Fruit fly (Drosophila melanogaster) whole organism, embryonic: ENCODE results near the gene cv-c.

Source experiments
- Awh ChIP-seq: fragments of 200-800 bp; sonication (Bioruptor generic); IDR thresholded peaks from 2 replicates; pipeline ENCODE4, ENCODE4 v1.3.6; 2022; ENCODE audit warnings: missing biosample characterization, missing genetic modification characterization
- Bdp1 ChIP-seq: fragments of 200-800 bp; sonication (Bioruptor generic); optimal IDR thresholded peaks from 3 replicates; lab custom pipeline; 2016; ENCODE audit warnings: missing biosample characterization, missing genetic modification characterization
- Bteb2 ChIP-seq: fragments of 200-800 bp; sonication (Bioruptor generic); optimal IDR thresholded peaks from 2 replicates; lab custom pipeline; 2016; ENCODE audit warnings: missing biosample characterization, missing genetic modification characterization
- CG10543 ChIP-seq: fragments of 200-800 bp; sonication (Bioruptor generic); optimal IDR thresholded peaks from 3 replicates; lab custom pipeline; 2017; ENCODE audit warnings: missing biosample characterization, mild to moderate bottlenecking, missing genetic modification characterization, moderate library complexity
- CG10565 ChIP-seq: fragments of 200-800 bp; sonication (Bioruptor generic); optimal IDR thresholded peaks from 3 replicates; lab custom pipeline; 2016; ENCODE audit warnings: missing biosample characterization, mild to moderate bottlenecking, missing genetic modification characterization
- CG11504 ChIP-seq: fragments of 200-800 bp; sonication (Bioruptor generic); optimal IDR thresholded peaks from 3 replicates; lab custom pipeline; 2019; ENCODE audit warnings: missing biosample characterization, mild to moderate bottlenecking, missing genetic modification characterization, moderate library complexity
- CG12071 ChIP-seq: fragments of 200-800 bp; sonication (Bioruptor generic); optimal IDR thresholded peaks from 3 replicates; lab custom pipeline; 2018; ENCODE audit warnings: missing biosample characterization, mild to moderate bottlenecking, missing genetic modification characterization
- CG12219 ChIP-seq: fragments of 200-800 bp; sonication (Bioruptor generic); optimal IDR thresholded peaks from 3 replicates; lab custom pipeline; 2018; ENCODE audit warnings: missing biosample characterization, mild to moderate bottlenecking, missing genetic modification characterization
- CG12769 ChIP-seq: fragments of 200-800 bp; sonication (Bioruptor generic); optimal IDR thresholded peaks from 2 replicates; lab custom pipeline; 2019; ENCODE audit warnings: missing biosample characterization, mild to moderate bottlenecking, missing genetic modification characterization, moderate library complexity
- CG14014 ChIP-seq: fragments of 200-800 bp; sonication (Bioruptor generic); IDR thresholded peaks from 2 replicates; pipeline ENCODE4 v1.3.6; 2022; ENCODE audit warnings: missing biosample characterization, missing genetic modification characterization
- CG14710 ChIP-seq: fragments of 200-800 bp; sonication (Bioruptor generic); optimal IDR thresholded peaks from 3 replicates; lab custom pipeline; 2019; ENCODE audit warnings: missing biosample characterization, mild to moderate bottlenecking, missing genetic modification characterization, moderate library complexity
- CG14860 ChIP-seq: fragments of 200-800 bp; sonication (Bioruptor generic); IDR thresholded peaks from 3 replicates; pipeline ENCODE4 v1.3.6; 2022; ENCODE audit warnings: missing biosample characterization, missing genetic modification characterization; ENCODE audit not compliant: partially characterized antibody
- CG15073 ChIP-seq: fragments of 200-800 bp; sonication (Bioruptor generic); optimal IDR thresholded peaks from 2 replicates; lab custom pipeline; 2016; ENCODE audit warnings: missing biosample characterization, missing genetic modification characterization
- CG1792 ChIP-seq: fragments of 200-800 bp; sonication (Bioruptor generic); optimal IDR thresholded peaks from 2 replicates; lab custom pipeline; 2016; ENCODE audit warnings: missing biosample characterization, missing genetic modification characterization
- CG18619 ChIP-seq: fragments of 200-800 bp; sonication (Bioruptor generic); optimal IDR thresholded peaks from 3 replicates; lab custom pipeline; 2017; ENCODE audit warnings: missing biosample characterization, mild to moderate bottlenecking, missing genetic modification characterization
- CG31365 ChIP-seq: fragments of 200-800 bp; sonication (Bioruptor generic); optimal IDR thresholded peaks from 2 replicates; lab custom pipeline; 2018; ENCODE audit warnings: missing biosample characterization, mild to moderate bottlenecking, missing genetic modification characterization
- CG4707 ChIP-seq: fragments of 200-800 bp; sonication (Bioruptor generic); optimal IDR thresholded peaks from 2 replicates; lab custom pipeline; 2018; ENCODE audit warnings: missing biosample characterization, mild to moderate bottlenecking, missing genetic modification characterization, moderate library complexity
- CG4730 ChIP-seq: fragments of 200-800 bp; sonication (Bioruptor generic); IDR thresholded peaks from 2 replicates; pipeline ENCODE4 v1.3.6; 2022; ENCODE audit warnings: missing biosample characterization, missing genetic modification characterization
- CG6654 ChIP-seq: fragments of 200-800 bp; sonication (Bioruptor generic); optimal IDR thresholded peaks from 2 replicates; lab custom pipeline; 2017; ENCODE audit warnings: missing biosample characterization, mild to moderate bottlenecking, missing genetic modification characterization
- CG7745 ChIP-seq: fragments of 200-800 bp; sonication (Bioruptor generic); optimal IDR thresholded peaks from 2 replicates; lab custom pipeline; 2018; ENCODE audit warnings: missing biosample characterization, mild to moderate bottlenecking, missing genetic modification characterization, moderate library complexity
- CG7987 ChIP-seq: fragments of 200-800 bp; sonication (Bioruptor generic); optimal IDR thresholded peaks from 2 replicates; lab custom pipeline; 2018; ENCODE audit warnings: missing biosample characterization, mild to moderate bottlenecking, missing genetic modification characterization, moderate library complexity
- CG8290 ChIP-seq, 3 experiments: fragments of 200-800 bp; sonication (Bioruptor generic); optimal IDR thresholded peaks; 2 replicates each; lab custom pipeline; 2016 to 2019; ENCODE audit warnings: missing biosample characterization in 3 of 3, missing genetic modification characterization in 3 of 3, mild to moderate bottlenecking in 2 of 3, moderate library complexity in 1 of 3
- CG8359 ChIP-seq: fragments of 200-800 bp; sonication (Bioruptor generic); optimal IDR thresholded peaks from 2 replicates; lab custom pipeline; 2017; ENCODE audit warnings: missing biosample characterization, mild to moderate bottlenecking, missing genetic modification characterization, borderline replicate concordance
- Dbx ChIP-seq: fragments of 200-800 bp; sonication (Bioruptor generic); IDR thresholded peaks from 3 replicates; pipeline ENCODE4 v1.3.6; 2022; ENCODE audit warnings: missing biosample characterization, missing genetic modification characterization
- Dfd ChIP-seq, 2 experiments: fragments of >200 bp; optimal IDR thresholded peaks; 2 replicates each; lab custom pipeline; 2017; ENCODE audit warnings: missing biosample characterization in 2 of 2, missing genetic modification characterization in 2 of 2
- Dll ChIP-seq: fragments of 200-800 bp; sonication (Bioruptor generic); IDR thresholded peaks from 4 replicates; pipeline ENCODE4 v1.3.6; 2022; ENCODE audit warnings: missing biosample characterization, missing genetic modification characterization; ENCODE audit not compliant: partially characterized antibody
- Doc2 ChIP-seq: fragments of 200-800 bp; sonication (Bioruptor generic); IDR thresholded peaks from 2 replicates; pipeline ENCODE4 v1.3.6; 2022; ENCODE audit warnings: missing biosample characterization, missing genetic modification characterization
- Hr78 ChIP-seq, 2 experiments: fragments of 200-800 bp in 1 of 2; fragments of >200 bp in 1 of 2; sonication (Bioruptor generic) in 1 of 2; optimal IDR thresholded peaks; 2 replicates each; lab custom pipeline; 2017 to 2019; ENCODE audit warnings: missing biosample characterization in 2 of 2, missing genetic modification characterization in 2 of 2, mild to moderate bottlenecking in 1 of 2, moderate library complexity in 1 of 2
- Lpt ChIP-seq: fragments of >200 bp; optimal IDR thresholded peaks from 2 replicates; lab custom pipeline; 2018; ENCODE audit warnings: missing biosample characterization, missing genetic modification characterization
- NC2α ChIP-seq: fragments of 200-800 bp; sonication (Bioruptor generic); optimal IDR thresholded peaks from 2 replicates; lab custom pipeline; 2016; ENCODE audit warnings: missing biosample characterization, missing genetic modification characterization
- Ravus ChIP-seq: fragments of 200-800 bp; sonication (Bioruptor generic); IDR thresholded peaks from 2 replicates; pipeline ENCODE4 v1.3.6; 2022; ENCODE audit warnings: missing biosample characterization, missing genetic modification characterization
- abd-A ChIP-seq: fragments of 200-800 bp; sonication (Bioruptor generic); optimal IDR thresholded peaks from 3 replicates; lab custom pipeline; 2019; ENCODE audit warnings: missing biosample characterization, mild to moderate bottlenecking, missing genetic modification characterization, moderate library complexity
- cad ChIP-seq: fragments of >200 bp; optimal IDR thresholded peaks from 2 replicates; lab custom pipeline; 2017; ENCODE audit warnings: missing biosample characterization, missing genetic modification characterization
- chinmo ChIP-seq: fragments of 200-800 bp; sonication (Bioruptor generic); IDR thresholded peaks from 4 replicates; pipeline ENCODE4 v1.3.6; 2022; ENCODE audit warnings: missing biosample characterization, missing genetic modification characterization; ENCODE audit not compliant: partially characterized antibody
- crc ChIP-seq: fragments of 200-800 bp; sonication (Bioruptor generic); optimal IDR thresholded peaks from 2 replicates; lab custom pipeline; 2016; ENCODE audit warnings: missing biosample characterization, missing genetic modification characterization
- croc ChIP-seq: fragments of 200-800 bp; sonication (Bioruptor generic); conservative IDR thresholded peaks from 3 replicates; pipeline ENCODE4 v1.3.6; 2022; ENCODE audit warnings: missing biosample characterization, missing genetic modification characterization
- crp ChIP-seq, 2 experiments: fragments of 200-800 bp; sonication (Bioruptor generic); optimal IDR thresholded peaks; 2 replicates in 1 of 2; 3 replicates in 1 of 2; lab custom pipeline; 2017; ENCODE audit warnings: missing biosample characterization in 2 of 2, missing genetic modification characterization in 2 of 2, mild to moderate bottlenecking in 1 of 2, moderate library complexity in 1 of 2
- dysf ChIP-seq: fragments of 200-800 bp; sonication (Bioruptor generic); IDR thresholded peaks from 3 replicates; pipeline ENCODE4 v1.3.6; 2022; ENCODE audit warnings: missing biosample characterization, missing genetic modification characterization
- h ChIP-seq: fragments of >200 bp; optimal IDR thresholded peaks from 2 replicates; lab custom pipeline; 2017
- hbn ChIP-seq: fragments of 200-800 bp; sonication (Bioruptor generic); IDR thresholded peaks from 2 replicates; pipeline ENCODE4 v1.3.6; 2022; ENCODE audit warnings: missing biosample characterization, missing genetic modification characterization; ENCODE audit not compliant: partially characterized antibody
- klu ChIP-seq: fragments of 200-800 bp; sonication (Bioruptor generic); IDR thresholded peaks from 2 replicates; pipeline ENCODE4 v1.3.6; 2022; ENCODE audit warnings: missing biosample characterization, missing genetic modification characterization
- pan ChIP-seq, 4 experiments: fragments of >200 bp in 3 of 4; fragments of 200-800 bp in 1 of 4; sonication (Bioruptor generic) in 1 of 4; optimal IDR thresholded peaks in 3 of 4; IDR thresholded peaks in 1 of 4; 2 replicates each; pipeline versions ENCODE4 v1.3.6 to Lab custom; 2017 to 2022; ENCODE audit warnings: missing biosample characterization in 2 of 4, missing genetic modification characterization in 2 of 4, mixed read lengths in 1 of 4
- pum ChIP-seq: fragments of 200-800 bp; sonication (Bioruptor generic); optimal IDR thresholded peaks from 2 replicates; lab custom pipeline; 2016; ENCODE audit warnings: missing biosample characterization, missing genetic modification characterization
- salm ChIP-seq: fragments of 200-800 bp; sonication (Bioruptor generic); optimal IDR thresholded peaks from 2 replicates; lab custom pipeline; 2018; ENCODE audit warnings: missing biosample characterization, mild to moderate bottlenecking, missing genetic modification characterization
- sd ChIP-seq: fragments of 200-800 bp; sonication (Bioruptor generic); optimal IDR thresholded peaks from 3 replicates; lab custom pipeline; 2018; ENCODE audit warnings: missing biosample characterization, mild to moderate bottlenecking, missing genetic modification characterization, moderate library complexity
- so ChIP-seq: fragments of 200-800 bp; sonication (Bioruptor generic); IDR thresholded peaks from 3 replicates; pipeline ENCODE4 v1.3.6; 2022; ENCODE audit warnings: missing biosample characterization, missing genetic modification characterization
- tap ChIP-seq: fragments of 200-800 bp; optimal IDR thresholded peaks from 3 replicates; lab custom pipeline; 2019; ENCODE audit warnings: missing biosample characterization, mild to moderate bottlenecking, missing genetic modification characterization, moderate library complexity
- wek ChIP-seq: fragments of 200-800 bp; sonication (Bioruptor generic); optimal IDR thresholded peaks from 3 replicates; lab custom pipeline; 2018; ENCODE audit warnings: missing biosample characterization, mild to moderate bottlenecking, missing genetic modification characterization, moderate library complexity

cv-c gene

DNA sequence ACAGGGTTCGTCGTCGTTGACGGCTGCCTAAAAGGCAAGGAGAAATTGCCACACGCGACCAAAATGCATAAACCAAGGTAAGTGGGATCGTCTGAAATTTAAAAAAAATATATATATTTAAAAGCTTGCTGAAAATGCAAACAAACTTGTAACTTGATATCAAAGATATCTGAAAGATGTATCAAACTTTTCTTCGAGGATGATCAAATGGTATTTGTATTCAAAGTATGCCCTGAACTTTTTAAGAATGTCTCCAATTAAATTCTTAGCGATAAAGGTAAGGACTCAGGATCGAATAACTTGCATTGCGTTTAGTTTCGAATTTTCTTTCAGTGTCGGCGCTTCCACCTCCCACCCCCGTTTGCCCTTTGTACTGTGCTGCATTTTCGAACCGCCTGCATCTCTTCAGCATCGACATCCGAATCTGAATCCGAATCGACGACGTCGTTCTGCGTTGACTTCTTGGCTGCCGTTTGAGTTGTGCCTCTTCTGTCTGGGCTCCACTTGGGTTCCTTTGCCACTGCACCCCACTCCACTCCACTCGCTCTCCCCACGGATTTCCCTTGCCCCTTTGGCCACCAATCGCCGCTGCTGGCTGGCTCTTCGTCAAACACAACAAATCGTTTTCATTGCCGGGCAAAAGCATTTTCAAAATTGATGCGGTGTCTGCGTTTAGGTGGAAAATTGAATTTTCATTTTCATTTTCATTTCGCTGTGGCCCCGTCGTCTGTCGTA is 95.3 kb downstream of the cv-c start (continued):
- no peak for TF ChIP-seq klu (GFP tag; lab: Robert Waterston, UW)
- no peak for TF ChIP-seq salm (tag; lab: Kevin White, UChicago)
- no peak for TF ChIP-seq CG6654 (GFP tag; lab: Kevin White, UChicago)
- TF ChIP-seq crc (GFP tag; lab: Kevin White, UChicago), result no peak
- no peak for TF ChIP-seq CG8359 (GFP tag; lab: Kevin White, UChicago)
- TF ChIP-seq NC2α (GFP tag; lab: Kevin White, UChicago), result no peak
- TF ChIP-seq Doc2 (GFP tag; lab: Robert Waterston, UW), result no peak
- TF ChIP-seq h (lab: Kevin White, UChicago), result no peak
- no peak for TF ChIP-seq CG15073 (GFP tag; lab: Kevin White, UChicago)
- no peak for TF ChIP-seq Dfd (GFP tag; optimal IDR thresholded peaks at IDR 0.05; lab: Kevin White, UChicago)
- no peak for TF ChIP-seq Dll (GFP tag; lab: Robert Waterston, UW)
- TF ChIP-seq CG4730 (GFP tag; lab: Robert Waterston, UW), result no peak
- no peak for TF ChIP-seq CG7987 (GFP tag; lab: Kevin White, UChicago)
- TF ChIP-seq Awh (GFP tag; lab: Robert Waterston, UW), result no peak
- no peak for TF ChIP-seq CG7745 (tag; lab: Kevin White, UChicago)
- no peak for TF ChIP-seq tap (tag; lab: Kevin White, UChicago)
- no peak for TF ChIP-seq Bdp1 (GFP tag; lab: Kevin White, UChicago)
- no peak for TF ChIP-seq CG10543 (GFP tag; lab: Kevin White, UChicago)
- no peak for TF ChIP-seq CG31365 (tag; lab: Kevin White, UChicago)
- TF ChIP-seq CG10565, result no peak
- no peak for TF ChIP-seq CG1792 (GFP tag; lab: Kevin White, UChicago)
- TF ChIP-seq so (GFP tag; lab: Robert Waterston, UW), result peak; percentile 13; the same call in 1 of the 3 replicates
- TF ChIP-seq Hr78 (GFP tag; optimal IDR thresholded peaks at IDR 0.05; lab: Kevin White, UChicago), result peak in 1 of 2 experiments; percentile 37
- no peak for TF ChIP-seq pan (optimal IDR thresholded peaks at IDR 0.05; lab: Kevin White, UChicago)
- TF ChIP-seq pan (GFP tag; optimal IDR thresholded peaks at IDR 0.05 in 1 of 2, IDR thresholded peaks at IDR 0.05 in 1 of 2), result no peak
- TF ChIP-seq dysf (GFP tag; lab: Robert Waterston, UW), result 0 out of 3 replicates have a peak, but pooled peaks have one; percentile 13
- TF ChIP-seq Ravus (GFP tag; lab: Robert Waterston, UW), result no peak
- no peak for TF ChIP-seq pum (GFP tag; lab: Kevin White, UChicago)
- TF ChIP-seq crp (GFP tag; optimal IDR thresholded peaks at IDR 0.05; lab: Kevin White, UChicago), result no peak
- TF ChIP-seq CG12071 (GFP tag; lab: Kevin White, UChicago), result no peak
- no peak for TF ChIP-seq chinmo (GFP tag; lab: Robert Waterston, UW)
- TF ChIP-seq CG18619 (GFP tag; lab: Kevin White, UChicago), result no peak
- TF ChIP-seq Lpt (GFP tag; lab: Kevin White, UChicago), result no peak
- no peak for TF ChIP-seq cad (GFP tag; lab: Kevin White, UChicago)
- TF ChIP-seq Bteb2 (GFP tag; lab: Kevin White, UChicago), result no peak
- no peak for TF ChIP-seq CG4707 (GFP tag; lab: Kevin White, UChicago)
- TF ChIP-seq CG8290 (GFP tag; optimal IDR thresholded peaks at IDR 0.05; lab: Kevin White, UChicago), result no peak
- no peak for TF ChIP-seq CG8290 (tag; optimal IDR thresholded peaks at IDR 0.05; lab: Kevin White, UChicago)
- no peak for TF ChIP-seq sd (tag; lab: Kevin White, UChicago)
- no peak for TF ChIP-seq CG12769 (tag; lab: Kevin White, UChicago)
- TF ChIP-seq hbn (GFP tag; lab: Robert Waterston, UW), result no peak
- TF ChIP-seq Dbx (GFP tag; lab: Robert Waterston, UW), result no peak
- peak; percentile 4 for TF ChIP-seq CG11504 (tag; lab: Kevin White, UChicago)
- TF ChIP-seq abd-A (tag; lab: Kevin White, UChicago), result no peak
- TF ChIP-seq CG14014, result no peak
- no peak for TF ChIP-seq CG12219 (GFP tag; lab: Kevin White, UChicago)
- no peak for TF ChIP-seq wek (GFP tag; lab: Kevin White, UChicago)
- TF ChIP-seq CG14710, result peak; percentile 59
- peak; percentile 27; the same call in 1 of the 3 replicates for TF ChIP-seq croc (GFP tag; lab: Robert Waterston, UW)
- no peak for TF ChIP-seq CG14860 (GFP tag; lab: Robert Waterston, UW)
